Fruit fly (Drosophila melanogaster) whole organism: Measurements from ENCODE around the gene CG15625.

Experiments used
- CG8478 ChIP-seq: fragments of >200 bp; optimal IDR thresholded peaks from 2 replicates; lab custom pipeline; 2018; ENCODE audit warnings: inconsistent platforms
- Dll ChIP-seq: fragments of >200 bp; optimal IDR thresholded peaks from 2 replicates; lab custom pipeline; 2017
- EcR ChIP-seq, 2 experiments: fragments of >200 bp; optimal IDR thresholded peaks; 2 replicates each; lab custom pipeline; 2017; ENCODE audit warnings: missing biosample characterization in 2 of 2, missing genetic modification characterization in 2 of 2, missing genetic modification reagents in 2 of 2
- pan ChIP-seq: fragments of >200 bp; optimal IDR thresholded peaks from 2 replicates; lab custom pipeline; 2017
- psq ChIP-seq: fragments of >200 bp; optimal IDR thresholded peaks from 2 replicates; lab custom pipeline; 2017
- usp ChIP-seq: fragments of >200 bp; optimal IDR thresholded peaks from 2 replicates; lab custom pipeline; 2017; ENCODE audit warnings: missing biosample characterization, missing genetic modification characterization, mixed read lengths

Gene CG15625

dm6 chr2L:4905365-4906280 lies 15.8 kb downstream of the CG15625 start:
- TF ChIP-seq psq, result no peak
- no peak for TF ChIP-seq CG8478 (lab: Kevin White, UChicago)
- no peak for TF ChIP-seq EcR (GFP tag; optimal IDR thresholded peaks at IDR 0.05; lab: Kevin White, UChicago)
- no peak for TF ChIP-seq Dll (lab: Kevin White, UChicago)
- TF ChIP-seq pan, result no peak
- TF ChIP-seq usp (GFP tag; lab: Kevin White, UChicago), result no peak

- TF ChIP-seq pan (no peak), usp (GFP tag; lab: Kevin White, UChicago) (no peak), Dll (lab: Kevin White, UChicago) (no peak), CG8478 (lab: Kevin White, UChicago) (no peak)
These were observed 16.9 kb downstream of the CG15625 start, which contains the start of gene snsl for dm6 chr2L:4906546-4907250. snsl (minus strand) TSS chr2L:4906762.

dm6 chr2L:4907986-4908385 lies 18.2 kb downstream of the CG15625 start:
- TF ChIP-seq usp (GFP tag; lab: Kevin White, UChicago), result no peak
- TF ChIP-seq Dll (lab: Kevin White, UChicago), result no peak
- no peak for TF ChIP-seq psq
- no peak for TF ChIP-seq pan
- no peak for TF ChIP-seq CG8478 (lab: Kevin White, UChicago)
- no peak for TF ChIP-seq EcR (GFP tag; optimal IDR thresholded peaks at IDR 0.05; lab: Kevin White, UChicago)

- TF ChIP-seq CG8478 (lab: Kevin White, UChicago) (no peak), EcR (GFP tag; optimal IDR thresholded peaks at IDR 0.05; lab: Kevin White, UChicago) (no peak), pan (no peak), Dll (lab: Kevin White, UChicago) (no peak), psq (no peak), usp (GFP tag; lab: Kevin White, UChicago) (no peak)
These were observed 25.9 kb downstream of the CG15625 start for dm6 chr2L:4915715-4916153.

DNA sequence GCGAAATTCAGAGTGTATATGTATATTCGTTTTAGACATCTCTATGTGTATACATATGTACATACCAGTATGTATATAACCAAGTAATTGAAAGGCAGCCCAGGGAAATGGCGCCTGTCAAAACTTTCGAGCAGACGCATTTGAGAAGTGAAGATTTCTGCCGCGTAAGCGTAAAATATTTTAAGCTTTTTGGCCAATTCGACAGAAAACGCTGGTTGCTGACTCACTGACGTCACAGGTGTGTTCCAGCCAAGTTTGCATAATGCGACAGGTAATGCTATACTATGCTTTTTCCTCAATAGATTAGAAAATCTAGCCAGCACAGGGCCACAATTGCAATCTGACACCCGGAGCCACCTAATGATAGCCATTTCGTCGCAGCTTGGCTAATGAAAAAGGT lies 26.9 kb downstream of the CG15625 start:
- TF ChIP-seq Dll (lab: Kevin White, UChicago) (no peak), EcR (GFP tag; optimal IDR thresholded peaks at IDR 0.05; lab: Kevin White, UChicago) (no peak), pan (no peak), psq (no peak), CG8478 (lab: Kevin White, UChicago) (no peak), usp (GFP tag; lab: Kevin White, UChicago) (no peak)

DNA sequence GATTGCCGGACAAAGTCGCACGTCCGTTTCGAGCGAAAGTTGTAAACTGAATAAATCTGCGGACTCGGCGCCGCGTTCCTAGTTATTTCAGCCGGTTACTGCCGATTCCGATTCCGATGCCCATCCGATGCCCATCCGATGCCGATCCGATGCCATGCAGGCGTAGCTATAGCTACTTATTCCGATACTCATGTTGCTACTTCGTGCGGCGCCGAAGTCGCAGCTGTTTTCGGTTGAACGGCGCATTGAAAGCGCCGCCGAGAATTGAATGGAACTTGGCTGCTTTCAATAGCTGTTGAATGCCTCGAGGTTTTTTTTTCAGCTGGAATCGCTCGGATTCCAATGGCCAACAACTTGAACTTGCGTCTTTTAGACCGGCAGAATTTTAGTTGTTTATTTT lies 38.5 kb downstream of the CG15625 start:
- TF ChIP-seq Dll (lab: Kevin White, UChicago) (no peak), EcR (GFP tag; optimal IDR thresholded peaks at IDR 0.05; lab: Kevin White, UChicago) (no peak), psq (no peak), pan (no peak), CG8478 (lab: Kevin White, UChicago) (no peak)

DNA sequence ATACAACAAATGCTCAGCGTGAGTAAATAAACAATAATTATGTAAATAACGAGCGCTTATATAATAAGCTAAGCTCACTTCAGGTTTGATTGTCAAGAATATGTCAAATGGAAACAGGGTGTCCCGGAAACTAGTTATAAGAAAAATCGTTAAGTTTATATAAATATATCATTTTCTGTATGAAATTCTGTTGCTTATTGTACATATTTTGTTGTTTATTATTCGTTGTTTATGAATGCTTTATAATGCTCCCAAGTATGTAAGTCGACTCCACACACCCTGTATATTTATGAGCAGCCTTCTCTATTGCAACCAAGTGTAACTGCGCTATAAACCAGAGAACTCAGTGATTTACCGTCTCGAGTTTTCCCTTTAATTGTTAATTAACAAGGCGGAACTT lies 40.7 kb downstream of the CG15625 start:
- no peak for TF ChIP-seq EcR (GFP tag; optimal IDR thresholded peaks at IDR 0.05; lab: Kevin White, UChicago)
- no peak for TF ChIP-seq psq
- TF ChIP-seq CG8478 (lab: Kevin White, UChicago), result no peak
- no peak for TF ChIP-seq pan
- TF ChIP-seq Dll (lab: Kevin White, UChicago), result no peak
- no peak for TF ChIP-seq usp (GFP tag; lab: Kevin White, UChicago)

dm6 chr2L:4932284-4932683 lies 42.5 kb downstream of the CG15625 start, which contains the start of gene hoe1:
hoe1 (minus strand) TSS chr2L:4932384.
- TF ChIP-seq psq (no peak), CG8478 (lab: Kevin White, UChicago) (no peak), EcR (GFP tag; optimal IDR thresholded peaks at IDR 0.05; lab: Kevin White, UChicago) (no peak), Dll (lab: Kevin White, UChicago) (no peak), usp (GFP tag; lab: Kevin White, UChicago) (no peak), pan (no peak)

DNA sequence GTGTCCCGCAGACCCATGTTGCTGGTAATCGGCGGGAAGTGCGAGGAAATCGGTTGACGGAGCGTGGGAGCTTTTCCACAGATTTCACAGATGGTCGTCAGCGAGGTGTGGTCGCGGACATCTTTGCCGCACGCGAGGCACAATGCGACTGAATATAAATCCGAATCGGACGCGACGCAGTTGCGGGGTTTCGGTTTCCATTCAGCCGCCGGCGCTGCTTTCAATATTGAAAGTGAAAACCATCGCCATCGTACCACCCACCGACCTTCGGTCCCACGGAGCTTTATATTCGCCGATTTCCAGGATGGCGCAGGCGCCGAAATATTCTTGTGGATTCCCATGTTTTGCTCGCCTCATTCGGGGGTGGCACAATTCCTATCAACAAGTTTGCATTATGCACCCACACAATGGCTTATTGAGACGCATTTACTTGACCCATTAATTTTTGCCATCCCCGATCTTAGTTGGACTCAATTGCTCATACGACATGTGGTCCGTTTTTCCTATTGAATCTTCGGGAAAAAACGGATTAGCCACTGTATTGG lies 46.6 kb downstream of the CG15625 start, which contains the start of gene hoe2:
Gene hoe2, minus strand, starts transcription at position 126 of the 545 bp plus-strand sequence.
- no peak for TF ChIP-seq CG8478 (lab: Kevin White, UChicago)
- no peak for TF ChIP-seq EcR (GFP tag; optimal IDR thresholded peaks at IDR 0.05; lab: Kevin White, UChicago)
- TF ChIP-seq psq, result no peak
- TF ChIP-seq Dll (lab: Kevin White, UChicago), result no peak
- no peak for TF ChIP-seq pan
- TF ChIP-seq usp (GFP tag; lab: Kevin White, UChicago), result no peak

DNA sequence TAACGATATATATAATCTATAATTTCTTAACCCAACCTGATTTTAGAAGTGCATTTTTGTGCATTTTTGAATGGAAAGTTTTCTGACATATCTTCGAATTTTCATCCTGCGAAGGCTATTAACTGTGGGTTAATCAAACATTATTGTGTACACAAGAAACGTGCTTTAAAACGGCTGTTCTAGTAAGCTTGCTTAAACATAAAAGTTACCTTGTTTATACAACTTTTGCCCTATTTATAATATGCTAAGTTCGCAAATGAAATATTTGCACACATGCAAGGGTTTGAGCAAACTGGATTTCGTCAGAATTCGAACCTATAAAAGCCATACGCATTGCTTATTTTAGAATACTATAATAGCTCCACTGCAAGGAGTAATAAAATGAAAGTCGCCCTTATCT lies 47.3 kb downstream of the CG15625 start, which contains the start of gene Sgs1:
Gene Sgs1, plus strand, starts transcription at position 350 of the 400 bp plus-strand sequence.
- no peak for TF ChIP-seq EcR (GFP tag; optimal IDR thresholded peaks at IDR 0.05; lab: Kevin White, UChicago)
- no peak for TF ChIP-seq usp (GFP tag; lab: Kevin White, UChicago)
- TF ChIP-seq Dll (lab: Kevin White, UChicago), result no peak
- no peak for TF ChIP-seq pan
- no peak for TF ChIP-seq CG8478 (lab: Kevin White, UChicago)
